Worm (Caenorhabditis elegans) whole organism, L2 larva: ENCODE results near the gene srh-130.

Source experiments
- F13H6.1 ChIP-seq: sonication (generic microtip); optimal IDR thresholded peaks from 2 replicates; lab custom pipeline; 2016; ENCODE audit warnings: missing genetic modification characterization, missing compliant biosample characterization
- ama-1 ChIP-seq: fragments of 150-350 bp; optimal IDR thresholded peaks from 2 replicates; lab custom pipeline; 2018; ENCODE audit warnings: inconsistent platforms
- ceh-82 ChIP-seq: fragments of 150-350 bp; optimal IDR thresholded peaks from 2 replicates; lab custom pipeline; 2014; ENCODE audit warnings: missing biosample characterization, missing genetic modification characterization
- dmd-4 ChIP-seq: sonication (generic microtip); optimal IDR thresholded peaks from 2 replicates; lab custom pipeline; 2017; ENCODE audit warnings: missing biosample characterization, missing genetic modification characterization
- egl-27 ChIP-seq: sonication (generic microtip); optimal IDR thresholded peaks from 3 replicates; lab custom pipeline; 2017; ENCODE audit warnings: missing biosample characterization, missing genetic modification reagents, missing genetic modification characterization
- gmeb-1 ChIP-seq: fragments of 150-350 bp; optimal IDR thresholded peaks from 2 replicates; lab custom pipeline; 2014; ENCODE audit warnings: missing biosample characterization, missing genetic modification characterization
- nhr-11 ChIP-seq: fragments of 150-350 bp; optimal IDR thresholded peaks from 2 replicates; lab custom pipeline; 2014; ENCODE audit warnings: missing biosample characterization, missing genetic modification characterization
- nhr-12 ChIP-seq: fragments of 150-350 bp; optimal IDR thresholded peaks from 2 replicates; lab custom pipeline; 2014; ENCODE audit warnings: missing biosample characterization, missing genetic modification characterization
- nhr-237 ChIP-seq: fragments of 150-350 bp; optimal IDR thresholded peaks from 2 replicates; lab custom pipeline; 2014; ENCODE audit warnings: missing biosample characterization, missing genetic modification characterization
- unc-39 ChIP-seq: fragments of 150-350 bp; optimal IDR thresholded peaks from 2 replicates; lab custom pipeline; 2014; ENCODE audit warnings: missing biosample characterization, missing genetic modification characterization
- unc-62 ChIP-seq: fragments of 150-350 bp; optimal IDR thresholded peaks from 2 replicates; lab custom pipeline; 2014; ENCODE audit warnings: missing biosample characterization, missing genetic modification reagents, missing genetic modification characterization
- zag-1 ChIP-seq: fragments of 150-350 bp; optimal IDR thresholded peaks from 2 replicates; lab custom pipeline; 2014; ENCODE audit warnings: missing biosample characterization, missing genetic modification characterization

- TF ChIP-seq ama-1 (lab: Kevin White, UChicago) (no peak), zag-1 (no peak), nhr-11 (tag; lab: Kevin White, UChicago) (no peak), gmeb-1 (tag; lab: Kevin White, UChicago) (no peak), unc-62 (GFP tag; lab: Kevin White, UChicago) (no peak), dmd-4 (no peak), nhr-12 (tag; lab: Kevin White, UChicago) (no peak), ceh-82 (no peak), F13H6.1 (no peak), nhr-237 (tag; lab: Kevin White, UChicago) (no peak), unc-39 (tag; lab: Kevin White, UChicago) (no peak), egl-27 (tag; lab: Kevin White, UChicago) (no peak)
Observed at ce11 chrV:5146394-5146793, 4.6 kb upstream of the srh-130 start, which contains the start of gene F14F9.6.
